Fruit fly (Drosophila melanogaster): ENCODE data around the gene ppk19.

DNA sequence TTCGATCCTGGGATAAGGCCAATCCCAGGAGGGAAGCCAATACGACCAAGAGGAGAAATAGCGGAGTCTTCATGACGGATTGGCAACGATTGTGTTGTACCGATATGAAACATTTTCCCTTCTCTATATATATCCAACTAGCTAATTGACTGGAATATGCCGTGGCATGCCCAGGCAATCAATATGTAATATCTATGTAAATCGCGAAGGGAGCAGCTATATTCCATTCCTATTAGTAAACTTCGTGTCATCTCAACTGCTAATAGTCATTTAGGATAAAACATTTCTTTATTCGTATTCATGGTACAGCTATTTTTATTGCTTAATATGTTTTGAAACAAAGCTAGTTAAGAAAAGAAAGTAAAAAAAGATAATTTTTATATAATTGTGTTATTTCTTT lies 43.0 kb downstream of the ppk19 start, which contains the start of gene Dup99B:
- TF ChIP-seq Dll (GFP tag; IDR thresholded peaks at IDR 0.05; ENCODE audit: partially characterized antibody) (no peak), CG15696 (tag; optimal IDR thresholded peaks at IDR 0.05) (no peak), esg (GFP tag; conservative IDR thresholded peaks at IDR 0.05) (no peak)

All from whole organism, embryonic.